Worm (Caenorhabditis elegans) whole organism, L3 larva: Measurements from ENCODE around the gene F40G9.15.

Experiments used
- elt-3 ChIP-seq, 3 experiments: fragments of 150-350 bp in 1 of 3; sonication (generic microtip) in 2 of 3; optimal IDR thresholded peaks; 2 replicates in 2 of 3; 4 replicates in 1 of 3; lab custom pipeline; 2014 to 2017; ENCODE audit warnings: missing biosample characterization in 3 of 3, missing genetic modification characterization in 3 of 3
- nhr-237 ChIP-seq: fragments of 150-350 bp; optimal IDR thresholded peaks from 2 replicates; lab custom pipeline; 2014; ENCODE audit warnings: missing biosample characterization, missing genetic modification characterization
- nhr-28 ChIP-seq: fragments of 150-350 bp; optimal IDR thresholded peaks from 2 replicates; lab custom pipeline; 2014; ENCODE audit warnings: missing biosample characterization, missing genetic modification characterization
- skn-1 ChIP-seq: fragments of 150-350 bp; optimal IDR thresholded peaks from 2 replicates; lab custom pipeline; 2014; ENCODE audit warnings: missing biosample characterization, missing genetic modification characterization
- ztf-4 ChIP-seq: fragments of 150-350 bp; optimal IDR thresholded peaks from 2 replicates; lab custom pipeline; 2014; ENCODE audit warnings: missing biosample characterization, missing genetic modification characterization

- TF ChIP-seq elt-3 (tag; optimal IDR thresholded peaks at IDR 0.05; lab: Kevin White, UChicago) (no peak), nhr-237 (tag; lab: Kevin White, UChicago) (no peak), ztf-4 (tag; lab: Kevin White, UChicago) (no peak), skn-1 (tag; lab: Kevin White, UChicago) (no peak), nhr-28 (tag; lab: Kevin White, UChicago) (no peak)
These were observed at the start of gene F40G9.15 for ce11 chrIII:182080-182479.
